Worm (Caenorhabditis elegans) whole organism, L4 larva: Measurements from ENCODE around the gene egl-4.

Experiments used
- D1046.2 ChIP-seq: fragments of 200-800 bp; sonication (Bioruptor generic); IDR thresholded peaks from 2 replicates; pipeline ENCODE4 v1.3.6; 2022; ENCODE audit warnings: missing genetic modification characterization, missing compliant biosample characterization
- F10B5.3 ChIP-seq: sonication (generic microtip); optimal IDR thresholded peaks from 2 replicates; lab custom pipeline; 2016; ENCODE audit warnings: mild to moderate bottlenecking, missing genetic modification characterization, missing compliant biosample characterization
- T20F7.1 ChIP-seq: fragments of 200-800 bp; sonication (Bioruptor generic); optimal IDR thresholded peaks from 2 replicates; lab custom pipeline; 2018; ENCODE audit warnings: mild to moderate bottlenecking, missing genetic modification characterization, missing compliant biosample characterization
- ZK337.2 ChIP-seq: fragments of 200-800 bp; sonication (Bioruptor generic); IDR thresholded peaks from 2 replicates; pipeline ENCODE4 v1.3.6; 2022; ENCODE audit warnings: missing genetic modification reagents, missing genetic modification characterization, missing compliant biosample characterization
- ama-1 ChIP-seq: fragments of 150-350 bp; optimal IDR thresholded peaks from 2 replicates; lab custom pipeline; 2014; ENCODE audit warnings: inconsistent platforms, mixed read lengths
- arid-1 ChIP-seq: fragments of 200-800 bp; sonication (Bioruptor generic); conservative IDR thresholded peaks from 2 replicates; pipeline ENCODE4 v1.3.6; 2022; ENCODE audit warnings: missing genetic modification reagents, missing genetic modification characterization, missing compliant biosample characterization
- attf-4 ChIP-seq: sonication (generic microtip); optimal IDR thresholded peaks from 3 replicates; lab custom pipeline; 2017; ENCODE audit warnings: missing biosample characterization, missing genetic modification characterization
- ceh-20 ChIP-seq: fragments of 200-800 bp; sonication (Bioruptor generic); IDR thresholded peaks from 2 replicates; pipeline ENCODE4 v1.3.6; 2022; ENCODE audit warnings: missing genetic modification reagents, missing genetic modification characterization, missing compliant biosample characterization
- ceh-32 ChIP-seq: sonication (generic microtip); optimal IDR thresholded peaks from 2 replicates; lab custom pipeline; 2016; ENCODE audit warnings: mild to moderate bottlenecking, missing genetic modification characterization, missing compliant biosample characterization; ENCODE audit not compliant: poor library complexity
- ceh-62 ChIP-seq: sonication (generic microtip); optimal IDR thresholded peaks from 2 replicates; lab custom pipeline; 2017; ENCODE audit warnings: missing biosample characterization, missing genetic modification characterization
- ceh-82 ChIP-seq: sonication (generic microtip); optimal IDR thresholded peaks from 2 replicates; lab custom pipeline; 2017; ENCODE audit warnings: missing biosample characterization, missing genetic modification characterization
- ces-1 ChIP-seq: fragments of 150-350 bp; sonication (generic microtip); optimal IDR thresholded peaks from 4 replicates; lab custom pipeline; 2014; ENCODE audit warnings: missing biosample characterization, missing genetic modification reagents, missing genetic modification characterization
- daf-12 ChIP-seq: fragments of 150-350 bp; optimal IDR thresholded peaks from 2 replicates; lab custom pipeline; 2014; ENCODE audit warnings: missing biosample characterization, missing genetic modification reagents, missing genetic modification characterization
- daf-19 ChIP-seq: fragments of 200-800 bp; sonication (Bioruptor generic); conservative IDR thresholded peaks from 2 replicates; pipeline ENCODE4 v1.3.6; 2022; ENCODE audit warnings: missing genetic modification characterization, missing compliant biosample characterization
- daf-8 ChIP-seq: fragments of 200-800 bp; sonication (Bioruptor generic); IDR thresholded peaks from 2 replicates; pipeline ENCODE4 v1.3.6; 2022; ENCODE audit warnings: missing genetic modification characterization, missing compliant biosample characterization
- dmd-6 ChIP-seq: fragments of 200-800 bp; sonication (Bioruptor generic); IDR thresholded peaks from 2 replicates; pipeline ENCODE4 v1.3.6; 2022; ENCODE audit warnings: missing genetic modification reagents, missing genetic modification characterization, missing compliant biosample characterization
- dmd-8 ChIP-seq: fragments of 200-800 bp; sonication (Bioruptor generic); IDR thresholded peaks from 2 replicates; pipeline ENCODE4 v1.3.6; 2022; ENCODE audit warnings: missing genetic modification characterization, missing compliant biosample characterization
- dpl-1 ChIP-seq: fragments of 150-350 bp; optimal IDR thresholded peaks from 2 replicates; lab custom pipeline; 2014; ENCODE audit warnings: missing biosample characterization, missing genetic modification reagents, missing genetic modification characterization
- fkh-10 ChIP-seq: fragments of 150-350 bp; optimal IDR thresholded peaks from 2 replicates; lab custom pipeline; 2014; ENCODE audit warnings: missing biosample characterization, missing genetic modification reagents, missing genetic modification characterization
- gei-8 ChIP-seq: fragments of 200-800 bp; sonication (Bioruptor generic); optimal IDR thresholded peaks from 2 replicates; lab custom pipeline; 2018; ENCODE audit warnings: mild to moderate bottlenecking, missing genetic modification characterization, missing compliant biosample characterization
- hif-1 ChIP-seq, 2 experiments: sonication (generic microtip); optimal IDR thresholded peaks; 2 replicates each; lab custom pipeline; 2016 to 2017; ENCODE audit warnings: missing compliant biosample characterization in 2 of 2, missing genetic modification characterization in 2 of 2, missing genetic modification reagents in 2 of 2, missing genotype in 2 of 2, mild to moderate bottlenecking in 1 of 2
- hlh-30 ChIP-seq: sonication (generic microtip); optimal IDR thresholded peaks from 2 replicates; lab custom pipeline; 2017; ENCODE audit warnings: antibody characterized with exemption, mild to moderate bottlenecking, missing genetic modification characterization, missing compliant biosample characterization; ENCODE audit not compliant: insufficient read depth
- hmg-1.1 ChIP-seq: fragments of 200-800 bp; sonication (Bioruptor generic); IDR thresholded peaks from 2 replicates; pipeline ENCODE4 v1.3.6; 2022; ENCODE audit warnings: missing genetic modification reagents, missing genetic modification characterization, missing compliant biosample characterization
- jun-1 ChIP-seq: fragments of 150-350 bp; optimal IDR thresholded peaks from 2 replicates; lab custom pipeline; 2014; ENCODE audit warnings: missing biosample characterization, missing genetic modification reagents, missing genetic modification characterization
- lim-7 ChIP-seq: fragments of 200-800 bp; sonication (Bioruptor generic); IDR thresholded peaks from 2 replicates; pipeline ENCODE4 v1.3.6; 2022; ENCODE audit warnings: missing genetic modification characterization, missing compliant biosample characterization
- lin-38 ChIP-seq: fragments of 200-800 bp; sonication (Bioruptor generic); IDR thresholded peaks from 2 replicates; pipeline ENCODE4 v1.3.6; 2022; ENCODE audit warnings: missing genetic modification reagents, missing genetic modification characterization, missing compliant biosample characterization
- lir-3 ChIP-seq: sonication (generic microtip); optimal IDR thresholded peaks from 2 replicates; lab custom pipeline; 2016; ENCODE audit warnings: mild to moderate bottlenecking, missing genetic modification characterization, missing compliant biosample characterization
- madf-9 ChIP-seq: fragments of 200-800 bp; sonication (Bioruptor generic); conservative IDR thresholded peaks from 2 replicates; pipeline ENCODE4 v1.3.6; 2022; ENCODE audit warnings: missing genetic modification reagents, missing genetic modification characterization, missing compliant biosample characterization
- mdl-1 ChIP-seq, 2 experiments: fragments of 150-350 bp in 1 of 2; sonication (generic microtip) in 1 of 2; optimal IDR thresholded peaks; 2 replicates each; lab custom pipeline; 2014 to 2017; ENCODE audit warnings: missing biosample characterization in 2 of 2, missing genetic modification characterization in 2 of 2
- mdt-29 ChIP-seq: fragments of 200-800 bp; sonication (Bioruptor generic); IDR thresholded peaks from 2 replicates; pipeline ENCODE4 v1.3.6; 2022; ENCODE audit warnings: missing genetic modification reagents, missing genetic modification characterization, missing compliant biosample characterization
- mep-1 ChIP-seq: fragments of 150-350 bp; sonication (generic microtip); optimal IDR thresholded peaks from 3 replicates; lab custom pipeline; 2014; ENCODE audit warnings: missing biosample characterization, missing genetic modification characterization
- mxl-3 ChIP-seq: fragments of 200-800 bp; sonication (Bioruptor generic); optimal IDR thresholded peaks from 2 replicates; lab custom pipeline; 2018; ENCODE audit warnings: mild to moderate bottlenecking, missing genetic modification characterization, missing compliant biosample characterization
- nhr-10 ChIP-seq: fragments of 150-350 bp; optimal IDR thresholded peaks from 2 replicates; lab custom pipeline; 2014; ENCODE audit warnings: missing biosample characterization, missing genetic modification characterization
- nhr-102 ChIP-seq: sonication (generic microtip); optimal IDR thresholded peaks from 2 replicates; lab custom pipeline; 2016; ENCODE audit warnings: mild to moderate bottlenecking, missing genetic modification characterization, moderate library complexity, missing compliant biosample characterization
- nhr-111 ChIP-seq: fragments of 200-800 bp; sonication (Bioruptor generic); optimal IDR thresholded peaks from 2 replicates; lab custom pipeline; 2018; ENCODE audit warnings: mild to moderate bottlenecking, missing genetic modification characterization, missing compliant biosample characterization
- nhr-41 ChIP-seq: fragments of 200-800 bp; sonication (Bioruptor generic); IDR thresholded peaks from 2 replicates; pipeline ENCODE4 v1.3.6; 2022; ENCODE audit warnings: missing genetic modification reagents, missing genetic modification characterization, missing compliant biosample characterization
- nhr-6 ChIP-seq: fragments of 150-350 bp; optimal IDR thresholded peaks from 2 replicates; lab custom pipeline; 2014; ENCODE audit warnings: missing biosample characterization, missing genetic modification characterization
- nhr-77 ChIP-seq: fragments of 150-350 bp; optimal IDR thresholded peaks from 2 replicates; lab custom pipeline; 2014; ENCODE audit warnings: missing biosample characterization, missing genetic modification characterization
- pqm-1 ChIP-seq: sonication (generic microtip); optimal IDR thresholded peaks from 2 replicates; lab custom pipeline; 2017; ENCODE audit warnings: missing biosample characterization, missing genetic modification characterization
- saeg-2 ChIP-seq: fragments of 200-800 bp; sonication (Bioruptor generic); IDR thresholded peaks from 2 replicates; pipeline ENCODE4 v1.3.6; 2022; ENCODE audit warnings: missing genetic modification reagents, missing genetic modification characterization, missing compliant biosample characterization
- set-16 ChIP-seq: fragments of 200-800 bp; sonication (Bioruptor generic); IDR thresholded peaks from 2 replicates; pipeline ENCODE4 v1.3.6; 2022; ENCODE audit warnings: missing genetic modification reagents, missing genetic modification characterization, missing compliant biosample characterization
- skn-1 ChIP-seq: fragments of 150-350 bp; optimal IDR thresholded peaks from 2 replicates; lab custom pipeline; 2014; ENCODE audit warnings: missing biosample characterization, missing genetic modification characterization
- snpc-1.2 ChIP-seq: fragments of 200-800 bp; sonication (Bioruptor generic); IDR thresholded peaks from 2 replicates; pipeline ENCODE4 v1.3.6; 2022; ENCODE audit warnings: missing genetic modification reagents, missing genetic modification characterization, missing compliant biosample characterization
- tra-1 ChIP-seq: fragments of 200-800 bp; sonication (Bioruptor generic); IDR thresholded peaks from 2 replicates; pipeline ENCODE4 v1.3.6; 2022; ENCODE audit warnings: missing genetic modification reagents, missing genetic modification characterization, missing compliant biosample characterization
- unc-39 ChIP-seq: sonication (generic microtip); optimal IDR thresholded peaks from 2 replicates; lab custom pipeline; 2017; ENCODE audit warnings: missing biosample characterization, missing genetic modification characterization
- unc-62 ChIP-seq, 3 experiments: fragments of 150-350 bp in 1 of 3; sonication (generic microtip); optimal IDR thresholded peaks in 2 of 3; peaks in 1 of 3; 1 replicate in 1 of 3; 2 replicates in 2 of 3; lab custom pipeline; 2014 to 2017; ENCODE audit warnings: missing biosample characterization in 3 of 3, missing genetic modification characterization in 3 of 3, missing genetic modification reagents in 3 of 3, missing genotype in 1 of 3
- zfp-3 ChIP-seq: fragments of 200-800 bp; sonication (Bioruptor generic); conservative IDR thresholded peaks from 2 replicates; pipeline ENCODE4 v1.3.6; 2022; ENCODE audit warnings: missing genetic modification reagents, missing genetic modification characterization, missing compliant biosample characterization
- ztf-11 ChIP-seq: fragments of 150-350 bp; optimal IDR thresholded peaks from 2 replicates; lab custom pipeline; 2014; ENCODE audit warnings: missing biosample characterization, missing genetic modification characterization
- ztf-7 ChIP-seq: fragments of 150-350 bp; optimal IDR thresholded peaks from 2 replicates; lab custom pipeline; 2014; ENCODE audit warnings: missing biosample characterization, missing genetic modification characterization

The egl-4 gene

DNA sequence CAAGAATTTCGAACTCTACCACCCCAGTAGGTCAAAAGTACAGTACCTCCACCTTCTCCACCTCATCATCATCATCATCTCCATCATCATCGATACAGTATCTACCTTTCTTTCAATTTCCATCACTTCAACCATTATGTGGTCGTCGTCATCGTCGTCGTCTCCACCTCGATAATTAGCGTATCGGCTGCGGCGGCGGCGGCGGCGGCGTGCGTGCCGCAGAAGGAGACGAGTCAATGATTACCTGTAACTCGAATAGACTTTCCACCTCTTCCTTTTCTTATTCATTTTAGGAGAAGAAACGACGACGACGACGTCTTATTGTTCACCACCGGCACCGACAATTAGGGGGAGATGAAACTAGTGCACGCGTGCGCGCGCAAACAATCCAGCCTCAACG is 67.7 kb downstream of the egl-4 start:
- TF ChIP-seq attf-4 (no peak), mep-1 (tag; lab: Kevin White, UChicago) (no peak), jun-1 (tag; lab: Kevin White, UChicago) (no peak), hlh-30 (tag; lab: Kevin White, UChicago) (no peak), nhr-111 (GFP tag; lab: Kevin White, UChicago) (no peak), gei-8 (no peak), madf-9 (GFP tag; lab: Robert Waterston, UW) (no peak), nhr-41 (GFP tag; lab: Robert Waterston, UW) (no peak), ceh-62 (no peak), ztf-7 (tag; lab: Kevin White, UChicago) (no peak), skn-1 (no peak), lin-38 (GFP tag; lab: Robert Waterston, UW) (no peak), ceh-20 (GFP tag; lab: Robert Waterston, UW) (no peak), dmd-6 (no peak), hmg-1.1 (no peak), tra-1 (GFP tag; lab: Robert Waterston, UW) (no peak), arid-1 (GFP tag; lab: Robert Waterston, UW) (no peak), snpc-1.2 (no peak), F10B5.3 (tag; lab: Kevin White, UChicago) (no peak)

DNA sequence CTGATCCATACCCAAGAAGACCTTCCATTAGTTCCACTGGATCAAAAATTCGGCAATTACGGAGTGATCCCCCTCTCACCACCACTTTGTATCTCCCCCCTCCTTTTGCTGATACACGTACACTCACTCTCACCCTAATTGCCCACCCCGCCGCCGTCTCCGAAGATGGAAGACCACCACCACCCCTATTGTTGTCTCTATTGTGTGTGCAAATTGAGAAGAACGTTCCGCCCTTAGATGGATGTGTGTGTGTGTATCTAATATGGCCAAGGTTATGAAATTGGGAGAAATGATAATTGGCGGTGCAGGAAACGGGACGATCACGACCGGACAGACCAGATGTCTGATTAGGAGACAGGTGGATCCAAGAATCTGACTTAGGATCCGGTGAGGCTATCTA is 68.4 kb downstream of the egl-4 start:
- no peak for TF ChIP-seq nhr-10
- no peak for TF ChIP-seq ceh-32 (tag; lab: Kevin White, UChicago)
- TF ChIP-seq fkh-10: no peak
- TF ChIP-seq daf-8 (GFP tag; lab: Robert Waterston, UW): no peak
- TF ChIP-seq D1046.2 (GFP tag; lab: Robert Waterston, UW): no peak
- TF ChIP-seq ztf-11: no peak
- TF ChIP-seq F10B5.3 (tag; lab: Kevin White, UChicago): no peak
- no peak for TF ChIP-seq pqm-1 (tag; lab: Kevin White, UChicago)
- no peak for TF ChIP-seq daf-19 (GFP tag; lab: Robert Waterston, UW)
- no peak for TF ChIP-seq set-16 (GFP tag; lab: Robert Waterston, UW)
- TF ChIP-seq daf-12 (tag; lab: Kevin White, UChicago): no peak
- no peak for TF ChIP-seq lim-7 (GFP tag; lab: Robert Waterston, UW)
- no peak for TF ChIP-seq lir-3 (tag; lab: Kevin White, UChicago)
- TF ChIP-seq ces-1 (GFP tag; lab: Kevin White, UChicago): no peak
- no peak for TF ChIP-seq ceh-20 (GFP tag; lab: Robert Waterston, UW)
- TF ChIP-seq nhr-77 (tag; lab: Kevin White, UChicago): no peak
- TF ChIP-seq T20F7.1 (GFP tag; lab: Kevin White, UChicago): no peak
- TF ChIP-seq mdt-29: no peak
- TF ChIP-seq saeg-2 (GFP tag; lab: Robert Waterston, UW): no peak
- no peak for TF ChIP-seq zfp-3 (GFP tag; lab: Robert Waterston, UW)

DNA sequence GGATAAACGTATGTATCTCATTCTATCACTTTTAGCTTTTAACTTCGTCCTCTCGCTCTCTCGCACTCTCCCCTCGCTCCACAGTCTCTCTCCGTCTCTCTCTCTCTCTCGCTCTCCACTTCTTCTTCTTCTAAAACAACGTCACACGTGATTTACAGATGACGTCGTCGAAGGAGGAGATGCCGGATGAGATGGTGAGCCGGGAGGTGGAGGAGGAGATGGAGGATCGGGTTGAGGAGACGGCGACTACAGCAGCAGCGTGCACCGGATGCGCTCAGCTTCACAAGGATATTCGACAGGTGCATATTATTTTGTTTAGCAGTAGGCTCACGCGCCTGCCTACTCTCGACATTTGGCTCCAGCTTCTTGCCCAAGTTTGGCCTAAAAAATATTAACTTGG is 69.9 kb downstream of the egl-4 start, which contains the start of gene elt-6:
elt-6 (plus strand) TSS at position 159 of the 400 bp plus-strand sequence.
- peak; percentile 72 for TF ChIP-seq set-16 (GFP tag; lab: Robert Waterston, UW)
- no peak for TF ChIP-seq nhr-6

DNA sequence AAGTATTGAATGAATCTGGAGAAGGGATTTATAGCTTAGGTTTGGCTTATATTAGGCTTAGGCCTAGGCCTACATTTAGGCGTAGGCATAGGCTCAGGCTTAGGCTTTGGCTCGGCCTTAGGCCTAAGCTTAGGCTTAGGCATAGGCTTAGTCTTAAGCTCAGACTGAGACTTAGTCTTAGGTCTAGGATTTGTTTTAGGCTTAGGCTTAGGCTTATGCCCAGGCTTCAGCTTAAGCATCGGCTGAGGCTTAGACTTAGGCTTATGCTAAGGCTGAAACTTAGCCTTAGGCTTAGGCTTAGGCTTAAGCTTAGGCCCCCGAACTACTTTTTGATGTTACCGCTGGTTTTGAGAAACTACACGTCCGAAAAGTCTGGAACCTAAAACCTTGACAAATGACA is 72.6 kb downstream of the egl-4 start:
- 0 out of 2 replicates have a peak, but pooled peaks have one; percentile 41 for TF ChIP-seq dmd-8 (GFP tag; lab: Robert Waterston, UW)
- TF ChIP-seq ceh-82 (tag; lab: Kevin White, UChicago): no peak
- TF ChIP-seq unc-39 (tag; lab: Kevin White, UChicago): no peak
- no peak for TF ChIP-seq ZK337.2 (GFP tag; lab: Robert Waterston, UW)
- TF ChIP-seq ama-1 (lab: Kevin White, UChicago): no peak
- TF ChIP-seq mxl-3 (GFP tag; lab: Kevin White, UChicago): no peak
- no peak for TF ChIP-seq D1046.2 (GFP tag; lab: Robert Waterston, UW)
- no peak for TF ChIP-seq nhr-6
- no peak for TF ChIP-seq mdl-1 (tag; optimal IDR thresholded peaks at IDR 0.05; lab: Kevin White, UChicago)
- TF ChIP-seq unc-62 (GFP tag; optimal IDR thresholded peaks at IDR 0.05 in 1 of 2; lab: Kevin White, UChicago): no peak
- TF ChIP-seq unc-62 (tag; optimal IDR thresholded peaks at IDR 0.05; lab: Kevin White, UChicago): no peak
- no peak for TF ChIP-seq hif-1 (tag; optimal IDR thresholded peaks at IDR 0.05; lab: Kevin White, UChicago)
- no peak for TF ChIP-seq daf-19 (GFP tag; lab: Robert Waterston, UW)
- TF ChIP-seq dpl-1: no peak
- TF ChIP-seq nhr-102: no peak
- no peak for TF ChIP-seq pqm-1 (tag; lab: Kevin White, UChicago)
